Fruit fly (Drosophila melanogaster): ENCODE results near the gene CG14439.

dm6 chrX:6776934-6777333 lies 29.6 kb downstream of the CG14439 start:
- TF ChIP-seq CTCF (optimal IDR thresholded peaks at IDR 0.05) = no peak
- no peak for TF ChIP-seq CG8478 (optimal IDR thresholded peaks at IDR 0.05)
